Fruit fly (Drosophila melanogaster): ENCODE results near the gene spag4.

- TF ChIP-seq CG1621 (tag; optimal IDR thresholded peaks at IDR 0.05): no peak
- TF ChIP-seq CG10669 (GFP tag; optimal IDR thresholded peaks at IDR 0.05): no peak
- TF ChIP-seq Eip78C (GFP tag): no peak
- no peak for TF ChIP-seq CG6854 (GFP tag; optimal IDR thresholded peaks at IDR 0.05)
- TF ChIP-seq topi (GFP tag; optimal IDR thresholded peaks at IDR 0.05): no peak
- no peak for TF ChIP-seq cyc (GFP tag; optimal IDR thresholded peaks at IDR 0.05)
- no peak for TF ChIP-seq CG8319 (GFP tag; optimal IDR thresholded peaks at IDR 0.05)
- TF ChIP-seq ss (GFP tag; optimal IDR thresholded peaks at IDR 0.05): no peak
- no peak for TF ChIP-seq Eip93F (GFP tag; optimal IDR thresholded peaks at IDR 0.05)
- TF ChIP-seq Ets96B (tag; optimal IDR thresholded peaks at IDR 0.05): no peak
- TF ChIP-seq pdm3 (GFP tag; optimal IDR thresholded peaks at IDR 0.05): no peak
- TF ChIP-seq achi (GFP tag; optimal IDR thresholded peaks at IDR 0.05): no peak
Measured at dm6 chr2L:11591578-11591977, 20.0 kb downstream of the spag4 start, which contains the start of gene Acp33A.

All from whole organism, prepupa.